Fruit fly (Drosophila melanogaster) Kc167 (cell line): Measurements from ENCODE around the gene Ipp.

Experiments used
- Myc ChIP-seq: fragments of >200 bp; optimal IDR thresholded peaks from 2 replicates; lab custom pipeline; 2017; ENCODE audit warnings: missing external identifiers
- h ChIP-seq: fragments of >200 bp; optimal IDR thresholded peaks from 3 replicates; lab custom pipeline; 2018; ENCODE audit warnings: missing external identifiers
- insv ChIP-seq: fragments of >200 bp; optimal IDR thresholded peaks from 3 replicates; lab custom pipeline; 2018; ENCODE audit warnings: missing external identifiers

- no peak for TF ChIP-seq Myc (lab: Kevin White, UChicago)
- TF ChIP-seq insv = no peak
- no peak for TF ChIP-seq h
These were observed 50.3 kb downstream of the Ipp start for dm6 chr3R:14008854-14009253.
